Worm (Caenorhabditis elegans) whole organism, L2 larva: ENCODE results near the gene K08D9.6.

Source experiments
- C34F6.9 ChIP-seq: fragments of 150-350 bp; optimal IDR thresholded peaks from 2 replicates; lab custom pipeline; 2014; ENCODE audit warnings: missing biosample characterization, missing genetic modification characterization
- F13H6.1 ChIP-seq: sonication (generic microtip); optimal IDR thresholded peaks from 2 replicates; lab custom pipeline; 2016; ENCODE audit warnings: missing genetic modification characterization, missing compliant biosample characterization
- R02D3.7 ChIP-seq: fragments of 150-350 bp; optimal IDR thresholded peaks from 2 replicates; lab custom pipeline; 2014; ENCODE audit warnings: missing biosample characterization, missing genetic modification characterization
- Y55F3AM.14 ChIP-seq: fragments of 200-800 bp; sonication (Bioruptor generic); optimal IDR thresholded peaks from 2 replicates; lab custom pipeline; 2018; ENCODE audit warnings: mild to moderate bottlenecking, missing genetic modification characterization, missing compliant biosample characterization
- ZK546.5 ChIP-seq: sonication (generic microtip); optimal IDR thresholded peaks from 2 replicates; lab custom pipeline; 2017; ENCODE audit warnings: missing biosample characterization, missing genetic modification characterization
- alr-1 ChIP-seq: fragments of 150-350 bp; optimal IDR thresholded peaks from 2 replicates; lab custom pipeline; 2014; ENCODE audit warnings: missing biosample characterization, missing genetic modification characterization
- aly-2 ChIP-seq: fragments of 150-350 bp; optimal IDR thresholded peaks from 2 replicates; lab custom pipeline; 2014; ENCODE audit warnings: missing biosample characterization, missing genetic modification characterization
- ama-1 ChIP-seq: fragments of 150-350 bp; optimal IDR thresholded peaks from 2 replicates; lab custom pipeline; 2018; ENCODE audit warnings: inconsistent platforms
- ceh-16 ChIP-seq: fragments of 150-350 bp; optimal IDR thresholded peaks from 2 replicates; lab custom pipeline; 2014; ENCODE audit warnings: missing biosample characterization, missing genetic modification characterization
- ceh-82 ChIP-seq: fragments of 150-350 bp; optimal IDR thresholded peaks from 2 replicates; lab custom pipeline; 2014; ENCODE audit warnings: missing biosample characterization, missing genetic modification characterization
- crh-2 ChIP-seq: sonication (generic microtip); optimal IDR thresholded peaks from 2 replicates; lab custom pipeline; 2017; ENCODE audit warnings: missing biosample characterization, missing genetic modification characterization
- dmd-4 ChIP-seq: sonication (generic microtip); optimal IDR thresholded peaks from 2 replicates; lab custom pipeline; 2017; ENCODE audit warnings: missing biosample characterization, missing genetic modification characterization
- egl-27 ChIP-seq: sonication (generic microtip); optimal IDR thresholded peaks from 3 replicates; lab custom pipeline; 2017; ENCODE audit warnings: missing biosample characterization, missing genetic modification reagents, missing genetic modification characterization
- elt-1 ChIP-seq: fragments of 150-350 bp; optimal IDR thresholded peaks from 2 replicates; lab custom pipeline; 2014; ENCODE audit warnings: missing biosample characterization, missing genetic modification characterization
- elt-3 ChIP-seq: sonication (generic microtip); optimal IDR thresholded peaks from 2 replicates; lab custom pipeline; 2017; ENCODE audit warnings: missing biosample characterization, missing genetic modification characterization
- fos-1 ChIP-seq: fragments of 150-350 bp; optimal IDR thresholded peaks from 2 replicates; lab custom pipeline; 2014; ENCODE audit warnings: missing biosample characterization, missing genetic modification characterization
- gmeb-1 ChIP-seq: fragments of 150-350 bp; optimal IDR thresholded peaks from 2 replicates; lab custom pipeline; 2014; ENCODE audit warnings: missing biosample characterization, missing genetic modification characterization
- lin-11 ChIP-seq: fragments of 150-350 bp; sonication (generic microtip); optimal IDR thresholded peaks from 2 replicates; lab custom pipeline; 2014; ENCODE audit warnings: missing biosample characterization, missing genetic modification characterization, inconsistent platforms, mixed read lengths
- lsy-2 ChIP-seq, 2 experiments: fragments of 150-350 bp in 1 of 2; sonication (generic microtip) in 1 of 2; optimal IDR thresholded peaks; 2 replicates each; lab custom pipeline; 2014 to 2017; ENCODE audit warnings: missing biosample characterization in 2 of 2, missing genetic modification characterization in 2 of 2
- mab-5 ChIP-seq: fragments of 150-350 bp; optimal IDR thresholded peaks from 2 replicates; lab custom pipeline; 2014; ENCODE audit warnings: missing biosample characterization, missing genetic modification characterization
- mbf-1 ChIP-seq: sonication (generic microtip); optimal IDR thresholded peaks from 2 replicates; lab custom pipeline; 2017; ENCODE audit warnings: missing biosample characterization, missing genetic modification characterization
- mdl-1 ChIP-seq, 2 experiments: fragments of 150-350 bp in 1 of 2; sonication (generic microtip) in 1 of 2; optimal IDR thresholded peaks; 2 replicates each; lab custom pipeline; 2017; ENCODE audit warnings: missing biosample characterization in 2 of 2, missing genetic modification characterization in 2 of 2
- nhr-10 ChIP-seq: sonication (generic microtip); optimal IDR thresholded peaks from 2 replicates; lab custom pipeline; 2017; ENCODE audit warnings: missing biosample characterization, missing genetic modification characterization
- nhr-11 ChIP-seq: fragments of 150-350 bp; optimal IDR thresholded peaks from 2 replicates; lab custom pipeline; 2014; ENCODE audit warnings: missing biosample characterization, missing genetic modification characterization
- nhr-12 ChIP-seq: fragments of 150-350 bp; optimal IDR thresholded peaks from 2 replicates; lab custom pipeline; 2014; ENCODE audit warnings: missing biosample characterization, missing genetic modification characterization
- nhr-129 ChIP-seq: fragments of 150-350 bp; optimal IDR thresholded peaks from 2 replicates; lab custom pipeline; 2014; ENCODE audit warnings: missing biosample characterization, missing genetic modification characterization
- nhr-23 ChIP-seq: fragments of 150-350 bp; optimal IDR thresholded peaks from 2 replicates; lab custom pipeline; 2014; ENCODE audit warnings: missing biosample characterization, missing genetic modification reagents, missing genetic modification characterization
- nhr-237 ChIP-seq: fragments of 150-350 bp; optimal IDR thresholded peaks from 2 replicates; lab custom pipeline; 2014; ENCODE audit warnings: missing biosample characterization, missing genetic modification characterization
- nhr-25 ChIP-seq: fragments of 150-350 bp; sonication (generic microtip); optimal IDR thresholded peaks from 3 replicates; lab custom pipeline; 2014; ENCODE audit warnings: missing biosample characterization, missing genetic modification characterization
- peb-1 ChIP-seq: fragments of 150-350 bp; optimal IDR thresholded peaks from 2 replicates; lab custom pipeline; 2014; ENCODE audit warnings: missing biosample characterization, missing genetic modification characterization
- sem-4 ChIP-seq: fragments of 150-350 bp; optimal IDR thresholded peaks from 2 replicates; lab custom pipeline; 2014; ENCODE audit warnings: missing biosample characterization, missing genetic modification reagents, missing genetic modification characterization
- skn-1 ChIP-seq: sonication (generic microtip); optimal IDR thresholded peaks from 2 replicates; lab custom pipeline; 2017; ENCODE audit warnings: missing biosample characterization, missing genetic modification characterization
- sma-3 ChIP-seq: sonication (generic microtip); optimal IDR thresholded peaks from 2 replicates; lab custom pipeline; 2016; ENCODE audit warnings: missing genetic modification reagents, missing genetic modification characterization, missing compliant biosample characterization
- snpc-4 ChIP-seq: fragments of 150-350 bp; optimal IDR thresholded peaks from 2 replicates; lab custom pipeline; 2014; ENCODE audit warnings: missing biosample characterization, missing genetic modification characterization
- unc-39 ChIP-seq: fragments of 150-350 bp; optimal IDR thresholded peaks from 2 replicates; lab custom pipeline; 2014; ENCODE audit warnings: missing biosample characterization, missing genetic modification characterization
- unc-55 ChIP-seq: fragments of 150-350 bp; sonication (generic microtip); optimal IDR thresholded peaks from 3 replicates; lab custom pipeline; 2014; ENCODE audit warnings: missing biosample characterization, missing genetic modification reagents, missing genetic modification characterization
- unc-62 ChIP-seq: fragments of 150-350 bp; optimal IDR thresholded peaks from 2 replicates; lab custom pipeline; 2014; ENCODE audit warnings: missing biosample characterization, missing genetic modification reagents, missing genetic modification characterization
- zag-1 ChIP-seq: fragments of 150-350 bp; optimal IDR thresholded peaks from 2 replicates; lab custom pipeline; 2014; ENCODE audit warnings: missing biosample characterization, missing genetic modification characterization
- ztf-11 ChIP-seq: sonication (generic microtip); optimal IDR thresholded peaks from 2 replicates; lab custom pipeline; 2017; ENCODE audit warnings: missing biosample characterization, missing genetic modification characterization
- ztf-4 ChIP-seq: fragments of 150-350 bp; optimal IDR thresholded peaks from 2 replicates; lab custom pipeline; 2014; ENCODE audit warnings: missing biosample characterization, missing genetic modification characterization

Gene K08D9.6

ce11 chrV:3218604-3219003 lies 16.2 kb downstream of the K08D9.6 start:
- no peak for TF ChIP-seq zag-1
- TF ChIP-seq elt-1 (tag; lab: Kevin White, UChicago), result no peak
- TF ChIP-seq alr-1, result no peak
- TF ChIP-seq peb-1 (tag; lab: Kevin White, UChicago), result no peak
- no peak for TF ChIP-seq ceh-82
- no peak for TF ChIP-seq R02D3.7 (tag; lab: Kevin White, UChicago)
- TF ChIP-seq aly-2, result no peak
- TF ChIP-seq sem-4 (tag; lab: Kevin White, UChicago), result no peak
- TF ChIP-seq snpc-4 (tag; lab: Kevin White, UChicago), result no peak

- TF ChIP-seq nhr-10, result no peak
- no peak for TF ChIP-seq nhr-11 (tag; lab: Kevin White, UChicago)
- TF ChIP-seq ama-1 (lab: Kevin White, UChicago), result no peak
- no peak for TF ChIP-seq aly-2
- no peak for TF ChIP-seq nhr-23 (tag; lab: Kevin White, UChicago)
- no peak for TF ChIP-seq nhr-237 (tag; lab: Kevin White, UChicago)
- no peak for TF ChIP-seq lin-11 (tag; lab: Kevin White, UChicago)
These were observed 24.6 kb downstream of the K08D9.6 start, which contains the start of gene apx-1 for ce11 chrV:3210147-3210546. Gene apx-1, plus strand, starts transcription at chrV:3210196.

- TF ChIP-seq ceh-16 (tag; lab: Kevin White, UChicago) (no peak), unc-55 (GFP tag; lab: Kevin White, UChicago) (peak; percentile 8)
These were observed 25.8 kb downstream of the K08D9.6 start for ce11 chrV:3208940-3209339.

ce11 chrV:3204433-3204832 lies 30.4 kb downstream of the K08D9.6 start:
- TF ChIP-seq dmd-4 (tag; lab: Kevin White, UChicago) (no peak), ZK546.5 (no peak), nhr-129 (tag; lab: Kevin White, UChicago) (no peak), fos-1 (no peak), mab-5 (no peak), ceh-82 (no peak), crh-2 (tag; lab: Kevin White, UChicago) (no peak), aly-2 (no peak)
- TF ChIP-seq, all 48 proteins: peak for 0

- TF ChIP-seq nhr-10 (no peak), elt-1 (tag; lab: Kevin White, UChicago) (no peak), skn-1 (no peak), sem-4 (tag; lab: Kevin White, UChicago) (no peak), R02D3.7 (tag; lab: Kevin White, UChicago) (no peak), ztf-11 (tag; lab: Kevin White, UChicago) (no peak), mbf-1 (no peak), ceh-82 (no peak), fos-1 (no peak), peb-1 (tag; lab: Kevin White, UChicago) (no peak), egl-27 (no peak), aly-2 (no peak), nhr-25 (no peak), F13H6.1 (tag; lab: Kevin White, UChicago) (no peak), Y55F3AM.14 (GFP tag; lab: Kevin White, UChicago) (no peak), crh-2 (tag; lab: Kevin White, UChicago) (no peak), nhr-237 (tag; lab: Kevin White, UChicago) (no peak), ztf-4 (no peak)
These were observed 34.5 kb downstream of the K08D9.6 start, which contains the start of gene K08D9.4 for ce11 chrV:3200323-3200722. Gene K08D9.4, minus strand, starts transcription at chrV:3200423.

ce11 chrV:3196832-3197329 lies 37.9 kb downstream of the K08D9.6 start, which contains the start of the genes Y73C8B.1 and Y73C8B.5:
Gene Y73C8B.1, minus strand, starts transcription at chrV:3196882.
Gene Y73C8B.5, plus strand, starts transcription at chrV:3197268.
- TF ChIP-seq zag-1 (no peak), F13H6.1 (tag; lab: Kevin White, UChicago) (peak; percentile 8), nhr-12 (tag; lab: Kevin White, UChicago) (no peak), nhr-11 (tag; lab: Kevin White, UChicago) (peak; percentile 47), C34F6.9 (tag; lab: Kevin White, UChicago) (no peak), unc-39 (tag; lab: Kevin White, UChicago) (no peak), ceh-16 (tag; lab: Kevin White, UChicago) (no peak), elt-1 (tag; lab: Kevin White, UChicago) (no peak), nhr-237 (tag; lab: Kevin White, UChicago) (no peak), aly-2 (no peak), nhr-25 (peak; percentile 51), lin-11 (tag; lab: Kevin White, UChicago) (no peak), ceh-82 (no peak), unc-62 (GFP tag; lab: Kevin White, UChicago) (no peak), fos-1 (no peak), R02D3.7 (tag; lab: Kevin White, UChicago) (no peak), mdl-1 (tag; optimal IDR thresholded peaks at IDR 0.05; lab: Kevin White, UChicago) (no peak), elt-3 (no peak), nhr-23 (tag; lab: Kevin White, UChicago) (no peak), gmeb-1 (tag; lab: Kevin White, UChicago) (no peak), ztf-4 (no peak), sma-3 (GFP tag; lab: Kevin White, UChicago) (no peak), ama-1 (lab: Kevin White, UChicago) (no peak), nhr-129 (tag; lab: Kevin White, UChicago) (peak; percentile 9), ztf-11 (tag; lab: Kevin White, UChicago) (no peak), mbf-1 (no peak), mab-5 (no peak), sem-4 (tag; lab: Kevin White, UChicago) (no peak), snpc-4 (tag; lab: Kevin White, UChicago) (no peak), egl-27 (no peak), alr-1 (no peak), lsy-2 (tag; optimal IDR thresholded peaks at IDR 0.05; lab: Kevin White, UChicago) (peak in 1 of 2 experiments; percentile 14)
